Fruit fly (Drosophila melanogaster): ENCODE data around the gene dpr15.

- no peak for TF ChIP-seq CG15710 (tag; optimal IDR thresholded peaks at IDR 0.05)
- TF ChIP-seq Snoo (tag; optimal IDR thresholded peaks at IDR 0.05) = no peak
- no peak for TF ChIP-seq CG9948 (tag; optimal IDR thresholded peaks at IDR 0.05)
- no peak for TF ChIP-seq CG8301 (tag; optimal IDR thresholded peaks at IDR 0.05)
- no peak for TF ChIP-seq fd96Ca (GFP tag; IDR thresholded peaks at IDR 0.05)
- TF ChIP-seq CG8159 (tag; optimal IDR thresholded peaks at IDR 0.05) = no peak
- no peak for TF ChIP-seq Pif1A (GFP tag; optimal IDR thresholded peaks at IDR 0.05)
- TF ChIP-seq Pif1B (GFP tag; optimal IDR thresholded peaks at IDR 0.05) = no peak
- no peak for TF ChIP-seq CG34367 (tag; optimal IDR thresholded peaks at IDR 0.05)
- no peak for TF ChIP-seq CG10348 (GFP tag; IDR thresholded peaks at IDR 0.05)
- TF ChIP-seq CG12605 (GFP tag; IDR thresholded peaks at IDR 0.05) = no peak
- no peak for TF ChIP-seq CG14655 (GFP tag; optimal IDR thresholded peaks at IDR 0.05)
- no peak for TF ChIP-seq gl (tag; optimal IDR thresholded peaks at IDR 0.05)
Observed at dm6 chr3R:12185615-12186014, 27.2 kb upstream of the dpr15 start.
